Fruit fly (Drosophila melanogaster) whole organism, embryonic: ENCODE data around the gene CG12279.
A peak's percentile ranks its signal among the peaks of the same experiment; 100 is the strongest.

Source experiments
- B-H2 ChIP-seq: fragments of 200-800 bp; sonication (Bioruptor generic); optimal IDR thresholded peaks from 2 replicates; lab custom pipeline; 2018; ENCODE audit warnings: missing biosample characterization, mild to moderate bottlenecking, missing genetic modification characterization
- C15 ChIP-seq: fragments of 200-800 bp; sonication (Bioruptor generic); IDR thresholded peaks from 3 replicates; pipeline ENCODE4 v1.3.6; 2022; ENCODE audit warnings: missing biosample characterization, missing genetic modification characterization
- CG1024 ChIP-seq: fragments of 200-800 bp; sonication (Bioruptor generic); IDR thresholded peaks from 2 replicates; pipeline ENCODE4 v1.3.6; 2022; ENCODE audit warnings: missing biosample characterization, missing genetic modification characterization
- CG10366 ChIP-seq: fragments of 200-800 bp; sonication (Bioruptor generic); IDR thresholded peaks from 2 replicates; pipeline ENCODE4 v1.3.6; 2022; ENCODE audit warnings: missing biosample characterization, missing genetic modification characterization
- CG12071 ChIP-seq: fragments of 200-800 bp; sonication (Bioruptor generic); optimal IDR thresholded peaks from 3 replicates; lab custom pipeline; 2018; ENCODE audit warnings: missing biosample characterization, mild to moderate bottlenecking, missing genetic modification characterization
- CG12744 ChIP-seq: fragments of 200-800 bp; sonication (Bioruptor generic); optimal IDR thresholded peaks from 2 replicates; lab custom pipeline; 2016; ENCODE audit warnings: missing biosample characterization, missing genetic modification characterization
- CG13624 ChIP-seq: fragments of 200-800 bp; sonication (Bioruptor generic); optimal IDR thresholded peaks from 2 replicates; lab custom pipeline; 2016; ENCODE audit warnings: missing biosample characterization, missing genetic modification characterization
- CG14050 ChIP-seq: fragments of 200-800 bp; sonication (Bioruptor generic); IDR thresholded peaks from 3 replicates; pipeline ENCODE4 v1.3.6; 2022; ENCODE audit warnings: missing biosample characterization, missing genetic modification characterization
- CG15696 ChIP-seq: fragments of 200-800 bp; sonication (Bioruptor generic); optimal IDR thresholded peaks from 2 replicates; lab custom pipeline; 2019; ENCODE audit warnings: missing biosample characterization, mild to moderate bottlenecking, missing genetic modification characterization, moderate library complexity
- CG18011 ChIP-seq: fragments of 200-800 bp; sonication (Bioruptor generic); optimal IDR thresholded peaks from 2 replicates; lab custom pipeline; 2017; ENCODE audit warnings: missing biosample characterization, missing genetic modification characterization, mild to moderate bottlenecking, moderate library complexity, missing genotype
- CG1832 ChIP-seq: fragments of 200-800 bp; sonication (Bioruptor generic); optimal IDR thresholded peaks from 2 replicates; lab custom pipeline; 2017; ENCODE audit warnings: missing biosample characterization, mild to moderate bottlenecking, missing genetic modification characterization, inconsistent platforms
- CG31224 ChIP-seq: fragments of 200-800 bp; sonication (Bioruptor generic); IDR thresholded peaks from 2 replicates; pipeline ENCODE4 v1.3.6; 2022; ENCODE audit warnings: missing biosample characterization, missing genetic modification characterization
- CG32532 ChIP-seq: fragments of 200-800 bp; sonication (Bioruptor generic); IDR thresholded peaks from 2 replicates; pipeline ENCODE4 v1.3.6; 2022; ENCODE audit warnings: missing biosample characterization, missing genetic modification characterization
- CG32772 ChIP-seq: fragments of 200-800 bp; sonication (Bioruptor generic); IDR thresholded peaks from 2 replicates; pipeline ENCODE4 v1.3.6; 2022; ENCODE audit warnings: missing biosample characterization, missing genetic modification characterization
- CG33557 ChIP-seq: fragments of 200-800 bp; sonication (Bioruptor generic); optimal IDR thresholded peaks from 2 replicates; lab custom pipeline; 2019; ENCODE audit warnings: missing biosample characterization, mild to moderate bottlenecking, missing genetic modification characterization, moderate library complexity
- CG4707 ChIP-seq: fragments of 200-800 bp; sonication (Bioruptor generic); optimal IDR thresholded peaks from 2 replicates; lab custom pipeline; 2018; ENCODE audit warnings: missing biosample characterization, mild to moderate bottlenecking, missing genetic modification characterization, moderate library complexity
- CG4854 ChIP-seq: fragments of 200-800 bp; sonication (Bioruptor generic); optimal IDR thresholded peaks from 2 replicates; lab custom pipeline; 2016; ENCODE audit warnings: missing biosample characterization, missing genetic modification characterization, inconsistent platforms
- CG6272 ChIP-seq: fragments of 200-800 bp; sonication (Bioruptor generic); IDR thresholded peaks from 2 replicates; pipeline ENCODE4 v1.3.6; 2022; ENCODE audit warnings: missing biosample characterization, missing genetic modification characterization
- CG8290 ChIP-seq, 3 experiments: fragments of 200-800 bp; sonication (Bioruptor generic); optimal IDR thresholded peaks; 2 replicates each; lab custom pipeline; 2016 to 2019; ENCODE audit warnings: missing biosample characterization in 3 of 3, missing genetic modification characterization in 3 of 3, mild to moderate bottlenecking in 2 of 3, moderate library complexity in 1 of 3
- CkIIα-i1 ChIP-seq: fragments of 200-800 bp; sonication (Bioruptor generic); IDR thresholded peaks from 2 replicates; pipeline ENCODE4 v1.3.6; 2022; ENCODE audit warnings: missing biosample characterization, missing genetic modification characterization
- D ChIP-seq, 2 experiments: fragments of 200-800 bp in 1 of 2; fragments of >200 bp in 1 of 2; sonication (Bioruptor generic) in 1 of 2; optimal IDR thresholded peaks; 2 replicates in 1 of 2; 3 replicates in 1 of 2; lab custom pipeline; 2017; ENCODE audit warnings: mild to moderate bottlenecking in 1 of 2, missing biosample characterization in 1 of 2, missing genetic modification characterization in 1 of 2, missing genetic modification reagents in 1 of 2
- Deaf1 ChIP-seq: fragments of 200-800 bp; optimal IDR thresholded peaks from 3 replicates; lab custom pipeline; 2019; ENCODE audit warnings: missing biosample characterization, mild to moderate bottlenecking, missing genetic modification characterization, moderate library complexity
- E2f2 ChIP-seq: fragments of 200-800 bp; sonication (Bioruptor generic); IDR thresholded peaks from 2 replicates; pipeline ENCODE4 v1.3.6; 2022; ENCODE audit warnings: missing biosample characterization, missing genetic modification characterization
- ERR ChIP-seq: fragments of 200-800 bp; sonication (Bioruptor generic); optimal IDR thresholded peaks from 2 replicates; lab custom pipeline; 2016; ENCODE audit warnings: missing biosample characterization, missing genetic modification characterization
- Eip74EF ChIP-seq, 2 experiments: fragments of 200-800 bp in 1 of 2; fragments of >200 bp in 1 of 2; sonication (Bioruptor generic) in 1 of 2; optimal IDR thresholded peaks; 2 replicates each; lab custom pipeline; 2017 to 2019; ENCODE audit warnings: missing biosample characterization in 2 of 2, missing genetic modification characterization in 2 of 2, mild to moderate bottlenecking in 1 of 2, moderate library complexity in 1 of 2
- Gsc ChIP-seq: fragments of 200-800 bp; sonication (Bioruptor generic); IDR thresholded peaks from 2 replicates; pipeline ENCODE4 v1.3.6; 2022; ENCODE audit warnings: missing biosample characterization, missing genetic modification characterization
- HLH4C ChIP-seq: fragments of 200-800 bp; sonication (Bioruptor generic); IDR thresholded peaks from 3 replicates; pipeline ENCODE4 v1.3.6; 2022; ENCODE audit warnings: missing biosample characterization, missing genetic modification characterization; ENCODE audit not compliant: partially characterized antibody
- Hey ChIP-seq: fragments of 200-800 bp; sonication (Bioruptor generic); optimal IDR thresholded peaks from 3 replicates; lab custom pipeline; 2018; ENCODE audit warnings: missing biosample characterization, mild to moderate bottlenecking, missing genetic modification characterization
- HmgD ChIP-seq: fragments of 200-800 bp; sonication (Bioruptor generic); optimal IDR thresholded peaks from 3 replicates; lab custom pipeline; 2016; ENCODE audit warnings: missing biosample characterization, missing genetic modification characterization
- HmgZ ChIP-seq: fragments of 200-800 bp; sonication (Bioruptor generic); optimal IDR thresholded peaks from 2 replicates; lab custom pipeline; 2018; ENCODE audit warnings: missing biosample characterization, mild to moderate bottlenecking, missing genetic modification characterization
- Hmr ChIP-seq: fragments of 200-800 bp; sonication (Bioruptor generic); optimal IDR thresholded peaks from 3 replicates; lab custom pipeline; 2017; ENCODE audit warnings: mild to moderate bottlenecking, missing biosample characterization, missing genetic modification reagents, missing genetic modification characterization
- Med ChIP-seq: fragments of 200-800 bp; sonication (Bioruptor generic); peaks from one replicate; lab custom pipeline; 2016; ENCODE audit warnings: missing biosample characterization, missing genetic modification characterization, mild to moderate bottlenecking, inconsistent platforms, moderate library complexity
- Rfx ChIP-seq: fragments of 200-800 bp; sonication (Bioruptor generic); IDR thresholded peaks from 2 replicates; pipeline ENCODE4 v1.3.6; 2022; ENCODE audit warnings: missing biosample characterization, missing genetic modification characterization
- Usf ChIP-seq: fragments of 200-800 bp; sonication (Bioruptor generic); optimal IDR thresholded peaks from 2 replicates; lab custom pipeline; 2017; ENCODE audit warnings: missing genotype, missing biosample characterization, missing genetic modification characterization
- bowl ChIP-seq: fragments of 200-800 bp; sonication (Bioruptor generic); IDR thresholded peaks from 2 replicates; pipeline ENCODE4 v1.3.6; 2022; ENCODE audit warnings: missing biosample characterization, missing genetic modification characterization
- dan ChIP-seq: fragments of 200-800 bp; sonication (Bioruptor generic); IDR thresholded peaks from 2 replicates; pipeline ENCODE4 v1.3.6; 2022; ENCODE audit warnings: missing biosample characterization, missing genetic modification characterization
- en ChIP-seq: fragments of 200-800 bp; sonication (Bioruptor generic); optimal IDR thresholded peaks from 2 replicates; lab custom pipeline; 2016; ENCODE audit warnings: missing biosample characterization, missing genetic modification characterization
- hbn ChIP-seq: fragments of 200-800 bp; sonication (Bioruptor generic); IDR thresholded peaks from 2 replicates; pipeline ENCODE4 v1.3.6; 2022; ENCODE audit warnings: missing biosample characterization, missing genetic modification characterization; ENCODE audit not compliant: partially characterized antibody
- nau ChIP-seq: fragments of 200-800 bp; sonication (Bioruptor generic); optimal IDR thresholded peaks from 3 replicates; lab custom pipeline; 2017; ENCODE audit warnings: missing biosample characterization, mild to moderate bottlenecking, missing genetic modification characterization, missing genetic modification reagents
- nerfin-2 ChIP-seq: fragments of 200-800 bp; sonication (Bioruptor generic); IDR thresholded peaks from 2 replicates; pipeline ENCODE4 v1.3.6; 2022; ENCODE audit warnings: missing biosample characterization, missing genetic modification characterization; ENCODE audit not compliant: partially characterized antibody
- oc ChIP-seq: fragments of 200-800 bp; sonication (Bioruptor generic); optimal IDR thresholded peaks from 2 replicates; lab custom pipeline; 2018; ENCODE audit warnings: missing biosample characterization, mild to moderate bottlenecking, missing genetic modification characterization, moderate library complexity
- onecut ChIP-seq: fragments of 200-800 bp; sonication (Bioruptor generic); IDR thresholded peaks from 2 replicates; pipeline ENCODE4 v1.3.6; 2022; ENCODE audit warnings: missing biosample characterization, missing genetic modification characterization
- psq ChIP-seq: fragments of 200-800 bp; sonication (Bioruptor generic); optimal IDR thresholded peaks from 2 replicates; lab custom pipeline; 2017; ENCODE audit warnings: missing biosample characterization, missing genetic modification characterization
- schlank ChIP-seq: fragments of 200-800 bp; sonication (Bioruptor generic); optimal IDR thresholded peaks from 2 replicates; lab custom pipeline; 2018; ENCODE audit warnings: missing biosample characterization, mild to moderate bottlenecking, missing genetic modification characterization
- sr ChIP-seq: fragments of 200-800 bp; sonication (Bioruptor generic); IDR thresholded peaks from 3 replicates; pipeline ENCODE4 v1.3.6; 2022; ENCODE audit warnings: missing biosample characterization, missing genetic modification characterization
- tgo ChIP-seq: fragments of 200-800 bp; sonication (Bioruptor generic); IDR thresholded peaks from 3 replicates; pipeline ENCODE4 v1.3.6; 2022; ENCODE audit warnings: missing biosample characterization, missing genetic modification characterization
- tio ChIP-seq: fragments of 200-800 bp; sonication (Bioruptor generic); optimal IDR thresholded peaks from 2 replicates; lab custom pipeline; 2017; ENCODE audit warnings: missing biosample characterization, missing genetic modification characterization, inconsistent platforms
- zf30C ChIP-seq: fragments of 200-800 bp; sonication (Bioruptor generic); optimal IDR thresholded peaks from 3 replicates; lab custom pipeline; 2018; ENCODE audit warnings: missing biosample characterization, mild to moderate bottlenecking, missing genetic modification characterization

Gene CG12279

DNA sequence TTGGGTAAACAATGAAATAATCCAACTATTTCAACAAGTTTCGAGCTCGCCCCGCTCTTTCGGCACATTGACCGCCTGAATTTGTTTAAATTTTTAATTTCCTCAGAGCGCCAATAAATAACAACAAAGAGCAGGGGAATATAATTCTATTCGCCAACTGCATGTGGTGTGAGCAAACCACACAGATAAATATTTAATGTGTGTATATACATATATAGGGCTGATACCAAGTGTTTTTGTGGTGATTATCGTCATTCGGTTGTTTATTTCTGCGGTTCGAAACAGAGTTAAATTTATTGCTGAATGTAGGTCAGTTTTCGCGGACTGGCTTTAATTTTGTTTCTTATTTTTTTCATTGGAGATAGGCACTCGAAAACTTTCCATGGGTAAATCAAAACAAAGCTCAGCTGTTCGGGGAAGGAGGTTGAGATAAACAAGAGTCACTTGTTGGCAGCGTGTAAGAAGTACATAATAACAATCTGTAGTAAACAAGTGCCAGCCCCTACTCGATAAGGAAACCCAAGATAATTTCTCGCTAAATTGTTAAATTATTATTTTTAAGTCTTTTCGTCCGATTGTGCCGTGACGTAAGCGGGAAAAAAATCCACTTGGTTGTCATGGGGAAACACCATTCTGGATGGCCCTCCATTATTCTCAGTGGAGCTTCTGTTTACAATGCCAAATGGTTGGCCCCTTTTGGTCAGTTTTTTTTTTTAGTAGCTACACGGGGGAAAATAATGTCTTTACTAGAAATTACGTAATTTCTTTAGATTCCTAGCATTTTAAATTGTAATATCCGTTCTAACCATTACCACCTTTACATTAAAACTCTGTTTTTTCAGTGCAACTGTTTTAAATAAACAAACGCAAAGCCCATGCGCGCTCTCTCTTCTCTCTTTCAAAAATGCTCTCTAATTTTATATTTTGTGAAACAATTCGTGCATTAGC, 13.0 kb downstream of the CG12279 start (continued):
- TF ChIP-seq C15 (no peak), CG15696 (tag; lab: Kevin White, UChicago) (peak; percentile 1), CG6272 (peak; percentile 42), en (GFP tag; lab: Kevin White, UChicago) (no peak), CG8290 (GFP tag; optimal IDR thresholded peaks at IDR 0.05; lab: Kevin White, UChicago) (no peak), CG8290 (tag; optimal IDR thresholded peaks at IDR 0.05; lab: Kevin White, UChicago) (no peak), CG10366 (peak; percentile 53; the same call in 1 of the 2 replicates), HmgZ (tag; lab: Kevin White, UChicago) (peak; percentile 17), B-H2 (GFP tag; lab: Kevin White, UChicago) (no peak), CG12071 (no peak), psq (GFP tag; lab: Kevin White, UChicago) (no peak), CG14050 (GFP tag; lab: Robert Waterston, UW) (peak; percentile 63), oc (tag; lab: Kevin White, UChicago) (no peak), D (optimal IDR thresholded peaks at IDR 0.05; lab: Kevin White, UChicago) (no peak), D (GFP tag; optimal IDR thresholded peaks at IDR 0.05; lab: Kevin White, UChicago) (no peak), tio (GFP tag; lab: Kevin White, UChicago) (peak; percentile 22), Rfx (GFP tag; lab: Robert Waterston, UW) (peak; percentile 75), CG1024 (GFP tag; lab: Robert Waterston, UW) (no peak), CG32532 (GFP tag; lab: Robert Waterston, UW) (peak; percentile 79), CG4854 (peak; percentile 10), CG33557 (GFP tag; lab: Kevin White, UChicago) (no peak), zf30C (peak; percentile 64), schlank (no peak), CG13624 (peak; percentile 49), CG4707 (no peak), hbn (GFP tag; lab: Robert Waterston, UW) (no peak), CG1832 (GFP tag; lab: Kevin White, UChicago) (no peak), tgo (GFP tag; lab: Robert Waterston, UW) (peak; percentile 68), Hmr (GFP tag; lab: Kevin White, UChicago) (peak; percentile 46), dan (GFP tag; lab: Robert Waterston, UW) (no peak), nerfin-2 (GFP tag; lab: Robert Waterston, UW) (no peak), HmgD (GFP tag; lab: Kevin White, UChicago) (no peak), HLH4C (GFP tag; lab: Robert Waterston, UW) (no peak)

DNA sequence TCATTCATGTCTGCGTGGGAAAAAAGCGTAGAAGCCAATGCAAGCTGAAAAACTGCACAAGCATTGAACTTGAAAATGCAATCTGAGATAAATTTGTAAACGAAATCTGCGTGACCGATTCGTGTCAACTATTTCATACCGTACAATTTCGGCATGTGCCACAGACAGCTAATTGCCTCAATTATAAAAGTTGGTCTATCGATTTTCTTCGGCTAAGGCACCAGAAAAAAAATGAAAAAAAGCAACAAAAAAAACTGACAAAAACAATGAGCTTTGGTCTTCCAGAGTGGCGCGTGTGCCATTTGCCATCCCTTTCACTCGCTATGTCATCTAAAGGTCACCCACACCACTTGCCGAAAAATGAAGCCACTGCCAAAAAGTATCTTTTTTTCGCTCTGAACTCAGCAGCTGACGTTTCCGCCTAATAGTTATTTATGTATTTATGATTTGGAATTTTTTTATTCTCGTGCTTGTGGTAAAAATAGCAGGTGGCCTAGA, 13.7 kb downstream of the CG12279 start:
- TF ChIP-seq Eip74EF (GFP tag; optimal IDR thresholded peaks at IDR 0.05; lab: Kevin White, UChicago) (no peak), bowl (GFP tag; lab: Robert Waterston, UW) (no peak), CG18011 (GFP tag; lab: Kevin White, UChicago) (no peak), onecut (peak; percentile 75), Gsc (GFP tag; lab: Robert Waterston, UW) (no peak), sr (0 out of 3 replicates have a peak, but pooled peaks have one; percentile 26), Usf (GFP tag; lab: Kevin White, UChicago) (no peak), E2f2 (GFP tag; lab: Robert Waterston, UW) (no peak), CG12744 (no peak), HmgZ (tag; lab: Kevin White, UChicago) (no peak), CG32772 (GFP tag; lab: Robert Waterston, UW) (0 out of 2 replicates have a peak, but pooled peaks have one; percentile 5), Hey (tag; lab: Kevin White, UChicago) (peak; percentile 27), CG31224 (GFP tag; lab: Robert Waterston, UW) (0 out of 2 replicates have a peak, but pooled peaks have one; percentile 0), Med (GFP tag; lab: Kevin White, UChicago) (peak; percentile 31), CkIIα-i1 (GFP tag; lab: Robert Waterston, UW) (no peak), ERR (GFP tag; lab: Kevin White, UChicago) (peak; percentile 93), nau (GFP tag; lab: Kevin White, UChicago) (no peak), Deaf1 (peak; percentile 60)
